Fruit fly (Drosophila melanogaster): ENCODE results near the gene RpS3A.

RpS3A gene

DNA sequence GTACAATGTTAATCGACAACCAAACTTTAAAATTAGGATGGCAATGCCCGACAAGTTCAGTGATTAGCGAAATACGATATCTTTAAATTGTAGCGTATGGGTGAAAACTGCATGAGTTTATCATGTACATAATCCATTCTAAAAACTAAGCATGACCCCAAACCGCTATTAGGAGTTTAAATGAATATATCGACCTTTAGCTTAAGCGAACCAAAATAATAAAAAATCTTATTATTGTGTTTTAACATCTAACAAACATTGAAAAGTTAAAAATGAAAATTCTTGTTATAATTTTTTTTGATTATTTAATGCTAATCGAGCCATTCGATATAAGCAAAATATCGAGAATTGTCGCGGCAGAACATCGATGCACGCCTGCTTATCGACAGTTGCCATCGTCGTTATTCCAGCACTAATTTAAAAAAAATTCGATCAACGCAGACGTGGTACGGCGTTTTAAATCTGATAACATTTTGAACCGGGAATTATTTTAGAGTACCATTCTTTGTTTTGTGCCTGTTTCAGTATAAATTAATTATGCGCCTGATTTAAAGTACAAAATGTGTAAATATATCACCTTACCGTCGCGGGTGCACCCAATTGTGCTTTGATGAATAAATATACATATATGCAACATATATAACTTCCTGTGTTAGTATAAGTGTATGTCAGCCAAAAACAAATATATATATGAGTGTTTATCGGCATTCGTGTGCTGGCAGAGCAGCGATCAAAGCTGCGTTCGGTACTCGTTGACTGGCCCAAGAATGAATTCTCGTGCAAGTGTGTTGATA is 2.1 kb upstream of the RpS3A start, which contains the start of gene pan (continued):
- TF ChIP-seq Ada2b (GFP tag; IDR thresholded peaks at IDR 0.05) = no peak
- TF ChIP-seq CG1647 (GFP tag; optimal IDR thresholded peaks at IDR 0.05) = no peak
- TF ChIP-seq H2.0 (GFP tag; IDR thresholded peaks at IDR 0.05) = no peak
- no peak for TF ChIP-seq CG4854 (GFP tag; optimal IDR thresholded peaks at IDR 0.05)
- peak in 1 of 3 experiments; percentile 52 for TF ChIP-seq Stat92E (GFP tag; optimal IDR thresholded peaks at IDR 0.05)
- TF ChIP-seq sqz (GFP tag; optimal IDR thresholded peaks at IDR 0.05) = peak; percentile 99
- TF ChIP-seq Side (GFP tag; optimal IDR thresholded peaks at IDR 0.05) = no peak
- TF ChIP-seq CG4404 (GFP tag; IDR thresholded peaks at IDR 0.05) = no peak
- no peak; the same call in 1 of the 2 replicates for TF ChIP-seq CG42726 (GFP tag; IDR thresholded peaks at IDR 0.05; ENCODE audit: partially characterized antibody)
- no peak for TF ChIP-seq CG16815 (GFP tag; optimal IDR thresholded peaks at IDR 0.05)
- TF ChIP-seq BEAF-32 (GFP tag; optimal IDR thresholded peaks at IDR 0.05) = peak; percentile 78
- no peak for TF ChIP-seq Usf (GFP tag; optimal IDR thresholded peaks at IDR 0.05)
- peak; percentile 64 for TF ChIP-seq CG12659 (GFP tag; optimal IDR thresholded peaks at IDR 0.05)
- no peak for TF ChIP-seq ab (GFP tag; optimal IDR thresholded peaks at IDR 0.05)
- TF ChIP-seq br (optimal IDR thresholded peaks at IDR 0.05) = no peak
- no peak for TF ChIP-seq CG8478 (optimal IDR thresholded peaks at IDR 0.05)
- TF ChIP-seq CG34422 (GFP tag; IDR thresholded peaks at IDR 0.05) = no peak; the same call in 2 of the 3 replicates
- no peak for TF ChIP-seq Hr51 (GFP tag; optimal IDR thresholded peaks at IDR 0.05)
- TF ChIP-seq Aef1 (GFP tag; IDR thresholded peaks at IDR 0.05) = no peak
- TF ChIP-seq CG14860 (GFP tag; IDR thresholded peaks at IDR 0.05; ENCODE audit: partially characterized antibody) = peak; percentile 96
- no peak for TF ChIP-seq prd (optimal IDR thresholded peaks at IDR 0.05)
- no peak for TF ChIP-seq prd (GFP tag; IDR thresholded peaks at IDR 0.05)
- TF ChIP-seq grau (tag; optimal IDR thresholded peaks at IDR 0.05) = no peak
- no peak for TF ChIP-seq crol (GFP tag; IDR thresholded peaks at IDR 0.05)
- no peak for TF ChIP-seq Atf6 (GFP tag; IDR thresholded peaks at IDR 0.05)
- TF ChIP-seq YL-1 (GFP tag; optimal IDR thresholded peaks at IDR 0.05) = peak; percentile 67
- no peak for TF ChIP-seq Mes4 (GFP tag; optimal IDR thresholded peaks at IDR 0.05)
- no peak for TF ChIP-seq ci (GFP tag; IDR thresholded peaks at IDR 0.05)
- TF ChIP-seq ind (GFP tag; optimal IDR thresholded peaks at IDR 0.05) = no peak
- no peak for TF ChIP-seq dimm (GFP tag; IDR thresholded peaks at IDR 0.05)
- TF ChIP-seq her (GFP tag; optimal IDR thresholded peaks at IDR 0.05) = no peak
- TF ChIP-seq Dfd (GFP tag; optimal IDR thresholded peaks at IDR 0.05) = no peak
- no peak for TF ChIP-seq Blimp-1 (GFP tag; optimal IDR thresholded peaks at IDR 0.05)
- no peak for TF ChIP-seq CG4282 (GFP tag; optimal IDR thresholded peaks at IDR 0.05)
- no peak for TF ChIP-seq cato (GFP tag; optimal IDR thresholded peaks at IDR 0.05; ENCODE audit: borderline replicate concordance)
- TF ChIP-seq hb (GFP tag; IDR thresholded peaks at IDR 0.05; ENCODE audit: partially characterized antibody) = no peak
- peak; percentile 0 for TF ChIP-seq tap (tag; optimal IDR thresholded peaks at IDR 0.05)
- TF ChIP-seq CG12942 (GFP tag; optimal IDR thresholded peaks at IDR 0.05) = no peak
- TF ChIP-seq Hsf (GFP tag; optimal IDR thresholded peaks at IDR 0.05) = no peak
- peak; percentile 45 for TF ChIP-seq CG6854 (GFP tag; optimal IDR thresholded peaks at IDR 0.05)
- TF ChIP-seq chif (GFP tag; optimal IDR thresholded peaks at IDR 0.05) = no peak
- TF ChIP-seq Max (GFP tag; optimal IDR thresholded peaks at IDR 0.05) = peak; percentile 45
- no peak for TF ChIP-seq CG12104 (GFP tag; optimal IDR thresholded peaks at IDR 0.05)
- TF ChIP-seq Fer2 (tag; optimal IDR thresholded peaks at IDR 0.05) = no peak
- TF ChIP-seq B-H1 (GFP tag; IDR thresholded peaks at IDR 0.05) = no peak
- TF ChIP-seq CG12236 (GFP tag; optimal IDR thresholded peaks at IDR 0.05) = no peak
- no peak for TF ChIP-seq crp (GFP tag; optimal IDR thresholded peaks at IDR 0.05)
- no peak for TF ChIP-seq Sox102F (GFP tag; optimal IDR thresholded peaks at IDR 0.05)
- TF ChIP-seq CG18764 (GFP tag; optimal IDR thresholded peaks at IDR 0.05) = no peak
- TF ChIP-seq CG18262 (tag; optimal IDR thresholded peaks at IDR 0.05) = no peak

Measured in whole organism, embryonic.